Fruit fly (Drosophila melanogaster): ENCODE results near the gene CG14258.

Gene CG14258

DNA sequence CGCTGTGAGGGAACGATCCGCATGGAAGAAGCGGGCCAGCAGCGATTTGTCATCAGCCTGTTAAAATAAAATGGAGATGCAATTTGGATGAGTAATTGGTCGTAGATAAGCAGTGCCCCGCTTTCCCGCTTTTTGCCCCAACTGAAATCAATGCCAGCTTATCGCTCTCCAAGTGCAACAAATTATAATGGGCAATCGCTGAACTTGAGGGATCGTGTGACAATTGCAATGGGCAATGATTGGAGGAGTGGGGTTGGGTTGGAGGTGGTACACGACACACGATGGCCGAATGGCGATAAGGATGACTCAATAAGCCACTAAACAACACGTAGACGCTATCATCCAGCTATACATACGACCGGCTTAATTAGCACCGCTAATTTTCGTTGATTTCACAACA is 35.8 kb downstream of the CG14258 start:
- TF ChIP-seq cyc (GFP tag; optimal IDR thresholded peaks at IDR 0.05) (no peak), Eip93F (GFP tag; optimal IDR thresholded peaks at IDR 0.05) (peak; percentile 51), CG31627 (GFP tag; optimal IDR thresholded peaks at IDR 0.05) (no peak), vri (GFP tag; optimal IDR thresholded peaks at IDR 0.05) (peak; percentile 61), achi (GFP tag; optimal IDR thresholded peaks at IDR 0.05) (no peak), Hr4 (GFP tag; optimal IDR thresholded peaks at IDR 0.05) (no peak), svp (GFP tag) (peak; percentile 99), spab (GFP tag; optimal IDR thresholded peaks at IDR 0.05) (no peak), fd59A (GFP tag; optimal IDR thresholded peaks at IDR 0.05) (no peak), Eip75B (GFP tag; optimal IDR thresholded peaks at IDR 0.05) (no peak), esn (GFP tag; optimal IDR thresholded peaks at IDR 0.05) (no peak), CG6163 (GFP tag; IDR thresholded peaks at IDR 0.05) (0 out of 3 replicates have a peak, but pooled peaks have one; percentile 12), Ets21C (GFP tag; optimal IDR thresholded peaks at IDR 0.05) (no peak), CG15336 (GFP tag; IDR thresholded peaks at IDR 0.05) (no peak), Hr39 (GFP tag; optimal IDR thresholded peaks at IDR 0.05) (no peak)

dm6 chr3R:27129580-27130385 is 36.8 kb downstream of the CG14258 start:
- peak; percentile 72 for TF ChIP-seq CG32006 (GFP tag; optimal IDR thresholded peaks at IDR 0.05)
- TF ChIP-seq CG8632 (GFP tag; optimal IDR thresholded peaks at IDR 0.05): peak; percentile 65
- TF ChIP-seq CG8119 (GFP tag; IDR thresholded peaks at IDR 0.05): peak; percentile 71
- peak; percentile 89 for TF ChIP-seq topi (GFP tag; optimal IDR thresholded peaks at IDR 0.05)
- TF ChIP-seq fkh (GFP tag; optimal IDR thresholded peaks at IDR 0.05): peak; percentile 75
- TF ChIP-seq CG6808 (GFP tag; optimal IDR thresholded peaks at IDR 0.05): peak; percentile 14
- TF ChIP-seq CG10631 (GFP tag; optimal IDR thresholded peaks at IDR 0.05): no peak
- TF ChIP-seq CG34406 (GFP tag; optimal IDR thresholded peaks at IDR 0.05): peak; percentile 69
- peak; percentile 22 for TF ChIP-seq Blimp-1 (GFP tag; optimal IDR thresholded peaks at IDR 0.05)
- peak; percentile 68 for TF ChIP-seq achi (GFP tag; optimal IDR thresholded peaks at IDR 0.05)
- peak; percentile 40 for TF ChIP-seq Lpt (GFP tag; optimal IDR thresholded peaks at IDR 0.05)
- TF ChIP-seq CG6792 (GFP tag; optimal IDR thresholded peaks at IDR 0.05): peak; percentile 70
- TF ChIP-seq acj6 (GFP tag; optimal IDR thresholded peaks at IDR 0.05): peak; percentile 76
- TF ChIP-seq eg (GFP tag; IDR thresholded peaks at IDR 0.05): peak; percentile 88
- TF ChIP-seq spab (GFP tag; optimal IDR thresholded peaks at IDR 0.05): peak; percentile 24
- no peak for TF ChIP-seq CG6854 (GFP tag; optimal IDR thresholded peaks at IDR 0.05)
- peak; percentile 67 for TF ChIP-seq Sox14 (GFP tag; optimal IDR thresholded peaks at IDR 0.05)
- no peak for TF ChIP-seq dac (GFP tag; optimal IDR thresholded peaks at IDR 0.05)
- peak; percentile 80 for TF ChIP-seq OdsH (GFP tag; optimal IDR thresholded peaks at IDR 0.05)
- TF ChIP-seq CG7368 (GFP tag; optimal IDR thresholded peaks at IDR 0.05): peak; percentile 71
- TF ChIP-seq Eip78C (GFP tag): peak; percentile 94
- peak; percentile 59 for TF ChIP-seq Sox15 (GFP tag; optimal IDR thresholded peaks at IDR 0.05)
- peak; percentile 73 for TF ChIP-seq cyc (GFP tag; optimal IDR thresholded peaks at IDR 0.05)
- peak; percentile 84 for TF ChIP-seq Hr4 (GFP tag; optimal IDR thresholded peaks at IDR 0.05)
- peak; percentile 83 for TF ChIP-seq esn (GFP tag; optimal IDR thresholded peaks at IDR 0.05)
- peak; percentile 91 for TF ChIP-seq svp (GFP tag)
- TF ChIP-seq Ets96B (tag; optimal IDR thresholded peaks at IDR 0.05): peak; percentile 66
- TF ChIP-seq CG4318 (GFP tag; optimal IDR thresholded peaks at IDR 0.05): peak; percentile 49
- TF ChIP-seq Sox102F (GFP tag; optimal IDR thresholded peaks at IDR 0.05): peak; percentile 56
- TF ChIP-seq CG11762 (GFP tag; optimal IDR thresholded peaks at IDR 0.05; ENCODE audit: insufficient read depth): peak; percentile 53
- peak; percentile 72 for TF ChIP-seq lz (GFP tag; optimal IDR thresholded peaks at IDR 0.05)
- peak; percentile 81 for TF ChIP-seq CG3919 (GFP tag; optimal IDR thresholded peaks at IDR 0.05)
- peak; percentile 73 for TF ChIP-seq Smox (GFP tag; optimal IDR thresholded peaks at IDR 0.05)
- TF ChIP-seq CG31627 (GFP tag; optimal IDR thresholded peaks at IDR 0.05): peak; percentile 78
- peak; percentile 60 for TF ChIP-seq CG10669 (GFP tag; optimal IDR thresholded peaks at IDR 0.05)
- no peak for TF ChIP-seq Hr38 (GFP tag; optimal IDR thresholded peaks at IDR 0.05)
- TF ChIP-seq CG6163 (GFP tag; IDR thresholded peaks at IDR 0.05): peak; percentile 78
- TF ChIP-seq Eip75B (GFP tag; optimal IDR thresholded peaks at IDR 0.05): peak; percentile 69
- TF ChIP-seq CG16779 (tag; optimal IDR thresholded peaks at IDR 0.05): peak; percentile 13
- peak; percentile 78 for TF ChIP-seq CG11294 (GFP tag; IDR thresholded peaks at IDR 0.05)
- peak; percentile 69 for TF ChIP-seq vri (GFP tag; optimal IDR thresholded peaks at IDR 0.05)
- TF ChIP-seq Met (GFP tag; optimal IDR thresholded peaks at IDR 0.05): peak; percentile 85
